Fruit fly (Drosophila melanogaster) whole organism, embryonic: ENCODE results near the gene Acp32CD.

Experiments
- ATbp ChIP-seq: fragments of 200-800 bp; sonication (Bioruptor generic); optimal IDR thresholded peaks from 2 replicates; lab custom pipeline; 2017; ENCODE audit warnings: missing biosample characterization, mild to moderate bottlenecking, missing genetic modification characterization, missing genetic modification reagents
- Blimp-1 ChIP-seq: fragments of 200-800 bp; sonication (Bioruptor generic); optimal IDR thresholded peaks from 3 replicates; lab custom pipeline; 2018; ENCODE audit warnings: missing biosample characterization, missing genetic modification characterization, mild to moderate bottlenecking, moderate library complexity, missing genetic modification reagents
- CG12299 ChIP-seq: fragments of 200-800 bp; sonication (Bioruptor generic); optimal IDR thresholded peaks from 2 replicates; lab custom pipeline; 2018; ENCODE audit warnings: missing biosample characterization, mild to moderate bottlenecking, missing genetic modification characterization
- CG14014 ChIP-seq: fragments of 200-800 bp; sonication (Bioruptor generic); IDR thresholded peaks from 2 replicates; pipeline ENCODE4 v1.3.6; 2022; ENCODE audit warnings: missing biosample characterization, missing genetic modification characterization
- CG14710 ChIP-seq: fragments of 200-800 bp; sonication (Bioruptor generic); optimal IDR thresholded peaks from 3 replicates; lab custom pipeline; 2019; ENCODE audit warnings: missing biosample characterization, mild to moderate bottlenecking, missing genetic modification characterization, moderate library complexity
- CG16815 ChIP-seq: fragments of 200-800 bp; sonication (Bioruptor generic); optimal IDR thresholded peaks from 3 replicates; lab custom pipeline; 2017; ENCODE audit warnings: missing biosample characterization, mild to moderate bottlenecking, missing genetic modification characterization
- CG17186 ChIP-seq: fragments of 200-800 bp; sonication (Bioruptor generic); optimal IDR thresholded peaks from 3 replicates; lab custom pipeline; 2017; ENCODE audit warnings: missing biosample characterization, missing genetic modification reagents, missing genetic modification characterization
- CG2120 ChIP-seq: fragments of 200-800 bp; sonication (Bioruptor generic); optimal IDR thresholded peaks from 3 replicates; lab custom pipeline; 2016; ENCODE audit warnings: missing biosample characterization, missing genetic modification characterization
- CG31441 ChIP-seq: fragments of 200-800 bp; sonication (Bioruptor generic); IDR thresholded peaks from 2 replicates; pipeline ENCODE4 v1.3.6; 2022; ENCODE audit warnings: missing biosample characterization, missing genetic modification characterization
- CG33213 ChIP-seq: fragments of 200-800 bp; sonication (Bioruptor generic); optimal IDR thresholded peaks from 3 replicates; lab custom pipeline; 2016; ENCODE audit warnings: missing biosample characterization, missing genetic modification characterization
- CG3847 ChIP-seq: fragments of 200-800 bp; sonication (Bioruptor generic); IDR thresholded peaks from 2 replicates; pipeline ENCODE4 v1.3.6; 2022; ENCODE audit warnings: missing biosample characterization, missing genetic modification characterization
- CG42726 ChIP-seq: fragments of 200-800 bp; sonication (Bioruptor generic); IDR thresholded peaks from 2 replicates; pipeline ENCODE4 v1.3.6; 2022; ENCODE audit warnings: missing biosample characterization, missing genetic modification characterization; ENCODE audit not compliant: partially characterized antibody
- CG4282 ChIP-seq: fragments of 200-800 bp; sonication (Bioruptor generic); optimal IDR thresholded peaks from 2 replicates; lab custom pipeline; 2016; ENCODE audit warnings: missing biosample characterization, missing genetic modification characterization
- CG6272 ChIP-seq: fragments of 200-800 bp; sonication (Bioruptor generic); IDR thresholded peaks from 2 replicates; pipeline ENCODE4 v1.3.6; 2022; ENCODE audit warnings: missing biosample characterization, missing genetic modification characterization
- CG7556 ChIP-seq: fragments of 200-800 bp; sonication (Bioruptor generic); optimal IDR thresholded peaks from 2 replicates; lab custom pipeline; 2017; ENCODE audit warnings: missing biosample characterization, mild to moderate bottlenecking, missing genetic modification characterization
- CG9797 ChIP-seq: fragments of 200-800 bp; sonication (Bioruptor generic); optimal IDR thresholded peaks from 3 replicates; lab custom pipeline; 2018; ENCODE audit warnings: missing biosample characterization, mild to moderate bottlenecking, missing genetic modification characterization
- Chrac-16 ChIP-seq: fragments of 200-800 bp; sonication (Bioruptor generic); optimal IDR thresholded peaks from 3 replicates; lab custom pipeline; 2016; ENCODE audit warnings: missing biosample characterization, missing genetic modification characterization
- CkIIα-i1 ChIP-seq: fragments of 200-800 bp; sonication (Bioruptor generic); IDR thresholded peaks from 2 replicates; pipeline ENCODE4 v1.3.6; 2022; ENCODE audit warnings: missing biosample characterization, missing genetic modification characterization
- Dip3 ChIP-seq: fragments of 200-800 bp; sonication (Bioruptor generic); optimal IDR thresholded peaks from 3 replicates; lab custom pipeline; 2016; ENCODE audit warnings: missing biosample characterization, missing genetic modification characterization
- Doc2 ChIP-seq: fragments of 200-800 bp; sonication (Bioruptor generic); IDR thresholded peaks from 2 replicates; pipeline ENCODE4 v1.3.6; 2022; ENCODE audit warnings: missing biosample characterization, missing genetic modification characterization
- Drgx ChIP-seq: fragments of 200-800 bp; sonication (Bioruptor generic); IDR thresholded peaks from 2 replicates; pipeline ENCODE4 v1.3.6; 2022; ENCODE audit warnings: missing biosample characterization, missing genetic modification characterization
- Ets65A ChIP-seq: fragments of 200-800 bp; sonication (Bioruptor generic); peaks from one replicate; lab custom pipeline; 2016; ENCODE audit warnings: missing biosample characterization, missing genetic modification characterization
- Lhr ChIP-seq: fragments of 200-800 bp; sonication (Bioruptor generic); optimal IDR thresholded peaks from 3 replicates; lab custom pipeline; 2017; ENCODE audit warnings: mild to moderate bottlenecking, missing biosample characterization, missing genetic modification reagents, missing genetic modification characterization
- Lpt ChIP-seq: fragments of >200 bp; optimal IDR thresholded peaks from 2 replicates; lab custom pipeline; 2018; ENCODE audit warnings: missing biosample characterization, missing genetic modification characterization
- Myb ChIP-seq: fragments of 200-800 bp; sonication (Bioruptor generic); optimal IDR thresholded peaks from 2 replicates; lab custom pipeline; 2016; ENCODE audit warnings: missing biosample characterization, missing genetic modification characterization
- Oli ChIP-seq: fragments of 200-800 bp; sonication (Bioruptor generic); optimal IDR thresholded peaks from 2 replicates; lab custom pipeline; 2018; ENCODE audit warnings: missing biosample characterization, mild to moderate bottlenecking, missing genetic modification characterization, moderate library complexity
- Stat92E ChIP-seq, 3 experiments: fragments of >200 bp in 2 of 3; fragments of 200-800 bp in 1 of 3; sonication (Bioruptor generic) in 1 of 3; optimal IDR thresholded peaks; 2 replicates each; lab custom pipeline; 2017 to 2019; ENCODE audit warnings: missing biosample characterization in 3 of 3, missing genetic modification characterization in 3 of 3, mild to moderate bottlenecking in 1 of 3, moderate library complexity in 1 of 3
- Usf ChIP-seq: fragments of 200-800 bp; sonication (Bioruptor generic); optimal IDR thresholded peaks from 2 replicates; lab custom pipeline; 2017; ENCODE audit warnings: missing genotype, missing biosample characterization, missing genetic modification characterization
- ab ChIP-seq: fragments of 200-800 bp; sonication (Bioruptor generic); optimal IDR thresholded peaks from 2 replicates; lab custom pipeline; 2016; ENCODE audit warnings: missing biosample characterization, missing genetic modification characterization
- bbx ChIP-seq: fragments of 200-800 bp; sonication (Bioruptor generic); IDR thresholded peaks from 2 replicates; pipeline ENCODE4 v1.3.6; 2022; ENCODE audit warnings: missing biosample characterization, missing genetic modification characterization; ENCODE audit not compliant: partially characterized antibody
- bowl ChIP-seq: fragments of 200-800 bp; sonication (Bioruptor generic); IDR thresholded peaks from 2 replicates; pipeline ENCODE4 v1.3.6; 2022; ENCODE audit warnings: missing biosample characterization, missing genetic modification characterization
- cad ChIP-seq: fragments of >200 bp; optimal IDR thresholded peaks from 2 replicates; lab custom pipeline; 2017; ENCODE audit warnings: missing biosample characterization, missing genetic modification characterization
- caup ChIP-seq: fragments of 200-800 bp; sonication (Bioruptor generic); optimal IDR thresholded peaks from 3 replicates; lab custom pipeline; 2017; ENCODE audit warnings: missing biosample characterization, mild to moderate bottlenecking, missing genetic modification characterization, moderate library complexity; ENCODE audit not compliant: severe bottlenecking
- chm ChIP-seq: fragments of 200-800 bp; sonication (Bioruptor generic); IDR thresholded peaks from 2 replicates; pipeline ENCODE4 v1.3.6; 2022; ENCODE audit warnings: missing biosample characterization, missing genetic modification characterization
- en ChIP-seq: fragments of 200-800 bp; sonication (Bioruptor generic); optimal IDR thresholded peaks from 2 replicates; lab custom pipeline; 2016; ENCODE audit warnings: missing biosample characterization, missing genetic modification characterization
- ewg ChIP-seq: fragments of 200-800 bp; sonication (Bioruptor generic); optimal IDR thresholded peaks from 3 replicates; lab custom pipeline; 2017; ENCODE audit warnings: mild to moderate bottlenecking, missing biosample characterization, missing genetic modification reagents, missing genetic modification characterization
- gcm ChIP-seq: fragments of 200-800 bp; sonication (Bioruptor generic); optimal IDR thresholded peaks from 2 replicates; lab custom pipeline; 2019; ENCODE audit warnings: missing biosample characterization, mild to moderate bottlenecking, missing genetic modification characterization, moderate library complexity
- ken ChIP-seq: fragments of 200-800 bp; sonication (Bioruptor generic); IDR thresholded peaks from 3 replicates; pipeline ENCODE4 v1.3.6; 2022; ENCODE audit warnings: missing biosample characterization, missing genetic modification characterization
- lab ChIP-seq: fragments of 200-800 bp; sonication (Bioruptor generic); optimal IDR thresholded peaks from 3 replicates; lab custom pipeline; 2017; ENCODE audit warnings: missing biosample characterization, missing genetic modification characterization, mild to moderate bottlenecking, moderate library complexity, missing genetic modification reagents
- pum ChIP-seq: fragments of 200-800 bp; sonication (Bioruptor generic); optimal IDR thresholded peaks from 2 replicates; lab custom pipeline; 2016; ENCODE audit warnings: missing biosample characterization, missing genetic modification characterization
- pzg ChIP-seq: fragments of 200-800 bp; sonication (Bioruptor generic); optimal IDR thresholded peaks from 3 replicates; lab custom pipeline; 2018; ENCODE audit warnings: missing biosample characterization, mild to moderate bottlenecking, missing genetic modification characterization, moderate library complexity
- row ChIP-seq: fragments of 200-800 bp; sonication (Bioruptor generic); IDR thresholded peaks from 3 replicates; pipeline ENCODE4 v1.3.6; 2022; ENCODE audit warnings: missing biosample characterization, missing genetic modification characterization
- sim ChIP-seq: fragments of 200-800 bp; sonication (Bioruptor generic); IDR thresholded peaks from 2 replicates; pipeline ENCODE4 v1.3.6; 2022; ENCODE audit warnings: missing biosample characterization, missing genetic modification characterization
- sima ChIP-seq: fragments of 200-800 bp; sonication (Bioruptor generic); optimal IDR thresholded peaks from 2 replicates; lab custom pipeline; 2016; ENCODE audit warnings: missing biosample characterization, missing genetic modification characterization
- sob ChIP-seq: fragments of 200-800 bp; sonication (Bioruptor generic); IDR thresholded peaks from 2 replicates; pipeline ENCODE4 v1.3.6; 2022; ENCODE audit warnings: missing biosample characterization, missing genetic modification characterization
- sqz ChIP-seq: fragments of 200-800 bp; sonication (Bioruptor generic); optimal IDR thresholded peaks from 3 replicates; lab custom pipeline; 2018; ENCODE audit warnings: missing biosample characterization, mild to moderate bottlenecking, missing genetic modification characterization
- sr ChIP-seq: fragments of 200-800 bp; sonication (Bioruptor generic); IDR thresholded peaks from 3 replicates; pipeline ENCODE4 v1.3.6; 2022; ENCODE audit warnings: missing biosample characterization, missing genetic modification characterization
- stwl ChIP-seq: fragments of 200-800 bp; sonication (Bioruptor generic); optimal IDR thresholded peaks from 3 replicates; lab custom pipeline; 2018; ENCODE audit warnings: missing biosample characterization, mild to moderate bottlenecking, missing genetic modification characterization, moderate library complexity
- twi ChIP-seq: fragments of 200-800 bp; optimal IDR thresholded peaks from 2 replicates; lab custom pipeline; 2019; ENCODE audit warnings: missing biosample characterization, mild to moderate bottlenecking, missing genetic modification characterization, moderate library complexity
- vvl ChIP-seq: fragments of 200-800 bp; sonication (Bioruptor generic); IDR thresholded peaks from 2 replicates; pipeline ENCODE4 v1.3.6; 2022; ENCODE audit warnings: missing biosample characterization, missing genetic modification characterization

Acp32CD gene

DNA sequence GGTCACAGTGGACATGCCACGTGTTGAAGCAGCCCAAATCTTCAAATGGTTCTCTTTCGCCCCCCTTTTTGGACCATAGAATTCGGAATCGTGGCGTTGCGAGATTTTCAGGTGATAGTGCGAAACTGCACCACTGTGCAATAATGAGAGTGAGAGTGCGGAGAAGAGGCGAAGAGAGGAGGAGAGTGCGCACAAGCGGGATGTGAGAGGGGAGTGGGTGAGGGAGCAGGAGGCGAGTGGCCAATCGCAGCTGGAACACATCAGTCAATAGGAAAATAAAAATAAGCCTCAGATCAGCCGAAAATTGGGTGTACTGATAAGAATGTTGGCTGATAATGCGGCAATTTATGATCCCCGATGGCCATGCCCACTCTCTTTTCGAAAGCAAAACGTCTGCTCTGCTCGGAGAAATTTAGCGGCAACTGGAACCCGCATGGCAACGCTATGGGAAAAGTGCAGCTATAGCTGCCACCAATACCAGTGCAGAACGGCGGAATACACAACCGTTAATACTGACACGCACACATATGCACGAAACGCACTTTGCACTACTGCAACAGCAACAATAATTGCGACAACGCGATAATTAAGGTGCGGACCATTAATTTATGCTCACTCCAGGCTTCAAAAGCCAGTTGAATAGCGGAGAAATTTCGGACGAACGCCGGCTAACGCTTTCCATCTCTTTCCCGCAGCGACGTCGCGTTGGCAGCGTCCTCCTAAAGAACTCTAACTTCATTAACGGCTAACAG lies 48.0 kb upstream of the Acp32CD start (continued):
- TF ChIP-seq sr (GFP tag; lab: Robert Waterston, UW) (no peak), CG2120 (GFP tag; lab: Kevin White, UChicago) (peak; percentile 8), CG12299 (tag; lab: Kevin White, UChicago) (peak; percentile 20), ken (0 out of 3 replicates have a peak, but pooled peaks have one; percentile 26), cad (GFP tag; lab: Kevin White, UChicago) (peak; percentile 32), Usf (no peak), row (GFP tag; lab: Robert Waterston, UW) (peak; percentile 77), ewg (GFP tag; lab: Kevin White, UChicago) (peak; percentile 93), gcm (GFP tag; lab: Kevin White, UChicago) (peak; percentile 54), Doc2 (GFP tag; lab: Robert Waterston, UW) (no peak), sim (GFP tag; lab: Robert Waterston, UW) (no peak; the same call in 1 of the 2 replicates), lab (GFP tag; lab: Kevin White, UChicago) (no peak), sob (no peak), CG16815 (no peak), Chrac-16 (GFP tag; lab: Kevin White, UChicago) (no peak), ATbp (no peak)

DNA sequence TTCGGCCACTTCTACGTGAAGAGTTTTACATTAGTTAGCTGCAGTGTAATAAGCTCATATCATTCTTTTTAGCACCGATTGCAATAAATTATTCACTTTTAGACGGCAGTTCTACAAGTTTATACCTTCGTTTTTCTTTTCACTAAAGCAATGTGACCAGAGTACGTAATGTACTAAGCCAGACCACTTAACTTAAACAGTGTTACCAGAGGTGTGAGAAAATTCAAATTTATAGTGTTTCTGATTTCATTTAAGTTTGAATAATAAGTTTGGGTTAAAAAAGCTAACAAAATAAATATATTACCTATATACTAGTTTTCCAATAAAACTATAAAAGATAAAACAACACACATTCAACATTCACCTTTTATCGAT lies 47.4 kb upstream of the Acp32CD start:
- TF ChIP-seq CG42726 (GFP tag; lab: Robert Waterston, UW) (no peak), CG33213 (no peak), CG17186 (GFP tag; lab: Kevin White, UChicago) (no peak), Oli (tag; lab: Kevin White, UChicago) (no peak), CG6272 (no peak), CG14710 (tag; lab: Kevin White, UChicago) (peak; percentile 17), CG7556 (no peak), bbx (GFP tag; lab: Robert Waterston, UW) (no peak), sqz (no peak), vvl (GFP tag; lab: Robert Waterston, UW) (peak; percentile 8; the same call in 1 of the 2 replicates), Lhr (GFP tag; lab: Kevin White, UChicago) (no peak), Blimp-1 (GFP tag; lab: Kevin White, UChicago) (no peak), row (GFP tag; lab: Robert Waterston, UW) (peak; percentile 6; the same call in 1 of the 3 replicates), CG31441 (GFP tag; lab: Robert Waterston, UW) (no peak), CG14014 (GFP tag; lab: Robert Waterston, UW) (no peak), ab (GFP tag; lab: Kevin White, UChicago) (no peak), Myb (GFP tag; lab: Kevin White, UChicago) (peak; percentile 8), en (GFP tag; lab: Kevin White, UChicago) (no peak), Dip3 (GFP tag; lab: Kevin White, UChicago) (no peak), Stat92E (GFP tag; optimal IDR thresholded peaks at IDR 0.05; lab: Kevin White, UChicago) (no peak), CG4282 (GFP tag; lab: Kevin White, UChicago) (no peak), caup (GFP tag; lab: Kevin White, UChicago) (no peak), stwl (peak; percentile 81), chm (GFP tag; lab: Robert Waterston, UW) (no peak), twi (tag; lab: Kevin White, UChicago) (no peak), pzg (peak; percentile 59), Drgx (no peak), CG3847 (GFP tag; lab: Robert Waterston, UW) (0 out of 2 replicates have a peak, but pooled peaks have one; percentile 29), Ets65A (GFP tag; lab: Kevin White, UChicago) (no peak), pum (GFP tag; lab: Kevin White, UChicago) (no peak), CG9797 (GFP tag; lab: Kevin White, UChicago) (peak; percentile 68), bowl (GFP tag; lab: Robert Waterston, UW) (no peak), Lpt (GFP tag; lab: Kevin White, UChicago) (no peak), sima (GFP tag; lab: Kevin White, UChicago) (no peak), CkIIα-i1 (GFP tag; lab: Robert Waterston, UW) (no peak)
